Worm (Caenorhabditis elegans) whole organism, midembryonic: ENCODE results near the gene clec-148.

Source experiments
- T22C8.4 ChIP-seq: fragments of 200-800 bp; sonication (Bioruptor generic); IDR thresholded peaks from 2 replicates; pipeline ENCODE4 v1.3.6; 2022; ENCODE audit warnings: missing genetic modification characterization, missing compliant biosample characterization
- klf-2 ChIP-seq: fragments of 200-800 bp; sonication (Bioruptor generic); conservative IDR thresholded peaks from 2 replicates; pipeline ENCODE4 v1.3.6; 2022; ENCODE audit warnings: missing genetic modification reagents, missing genetic modification characterization, missing compliant biosample characterization
- med-1 ChIP-seq: sonication (generic microtip); optimal IDR thresholded peaks from 2 replicates; lab custom pipeline; 2017; ENCODE audit warnings: missing genetic modification characterization, mild to moderate bottlenecking, missing compliant biosample characterization, antibody characterized with exemption, missing genetic modification reagents; ENCODE audit not compliant: insufficient read depth
- tab-1 ChIP-seq: fragments of 200-800 bp; sonication (Bioruptor generic); IDR thresholded peaks from 2 replicates; pipeline ENCODE4 v1.3.6; 2022; ENCODE audit warnings: missing genetic modification characterization, missing compliant biosample characterization

DNA sequence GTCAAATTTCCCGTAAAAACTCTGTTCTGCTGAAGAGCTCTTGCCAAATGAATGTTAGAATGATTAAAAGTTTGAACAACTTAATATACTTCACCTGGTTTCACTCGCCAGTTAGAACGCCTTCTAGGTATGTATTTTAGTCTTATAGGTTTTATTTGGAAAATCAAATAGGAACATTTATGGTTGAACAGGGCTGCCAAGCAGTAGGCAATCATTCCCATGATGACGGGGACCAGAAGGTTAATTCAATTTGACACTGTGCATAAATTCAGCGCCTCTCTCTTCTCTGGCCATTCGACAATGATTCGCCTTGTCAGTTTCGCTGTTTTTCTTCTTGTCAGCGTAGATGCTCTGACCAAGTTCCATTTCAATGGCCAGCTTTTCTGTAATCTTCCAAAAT lies 6.4 kb upstream of the clec-148 start, which contains the start of gene F40G9.15:
- TF ChIP-seq T22C8.4 (GFP tag; lab: Robert Waterston, UW): no peak
- TF ChIP-seq klf-2 (GFP tag; lab: Robert Waterston, UW): no peak
- no peak for TF ChIP-seq med-1
- no peak for TF ChIP-seq tab-1 (GFP tag; lab: Robert Waterston, UW)
